Worm (Caenorhabditis elegans): ENCODE results near the gene C34D1.4.

The C34D1.4 gene

ce11 chrV:13258909-13259361, at the start of gene C34D1.4:
Gene C34D1.4 (minus strand): TSS chrV:13259311.
- TF ChIP-seq blmp-1 (tag; optimal IDR thresholded peaks at IDR 0.05; ENCODE audit: insufficient read depth) (peak; percentile 69), nhr-77 (tag; optimal IDR thresholded peaks at IDR 0.05) (no peak), nhr-25 (tag; optimal IDR thresholded peaks at IDR 0.05) (peak; percentile 23), nhr-11 (tag; optimal IDR thresholded peaks at IDR 0.05) (no peak)

ce11 chrV:13308616-13309015, 49.5 kb upstream of the C34D1.4 start, which contains the start of gene C50B6.1:
Gene C50B6.1 (plus strand): TSS chrV:13308916.
- TF ChIP-seq lin-13 (GFP tag; optimal IDR thresholded peaks at IDR 0.05), result no peak

- no peak for TF ChIP-seq lin-11 (tag; optimal IDR thresholded peaks at IDR 0.05)
- TF ChIP-seq gmeb-1 (tag; optimal IDR thresholded peaks at IDR 0.05), result peak; percentile 12
- no peak for TF ChIP-seq mbf-1 (tag; optimal IDR thresholded peaks at IDR 0.05)
- peak; percentile 25 for TF ChIP-seq crh-2 (tag; optimal IDR thresholded peaks at IDR 0.05)
- TF ChIP-seq fos-1 (tag; optimal IDR thresholded peaks at IDR 0.05), result peak; percentile 81
These were observed 45.6 kb upstream of the C34D1.4 start, which contains the start of gene C26E1.2 for ce11 chrV:13304663-13305188. Gene C26E1.2 (plus strand): TSS chrV:13305138.

- TF ChIP-seq nhr-21 (tag; optimal IDR thresholded peaks at IDR 0.05) (no peak), sma-9 (GFP tag; optimal IDR thresholded peaks at IDR 0.05) (peak; percentile 25), sma-9 (tag; optimal IDR thresholded peaks at IDR 0.05) (no peak), F13H6.1 (tag; optimal IDR thresholded peaks at IDR 0.05) (no peak), fos-1 (tag; optimal IDR thresholded peaks at IDR 0.05) (peak; percentile 12)
These were observed 42.3 kb upstream of the C34D1.4 start, which contains the start of gene ceh-79 for ce11 chrV:13301443-13301842. Gene ceh-79 (plus strand): TSS chrV:13301833.

ce11 chrV:13300492-13300891, 41.4 kb upstream of the C34D1.4 start:
- TF ChIP-seq alr-1 (tag; optimal IDR thresholded peaks at IDR 0.05), result no peak
- TF ChIP-seq nhr-129 (tag; optimal IDR thresholded peaks at IDR 0.05), result peak; percentile 10

- TF ChIP-seq unc-39 (tag; optimal IDR thresholded peaks at IDR 0.05) (no peak), gmeb-1 (tag; optimal IDR thresholded peaks at IDR 0.05) (no peak), sem-4 (tag; optimal IDR thresholded peaks at IDR 0.05) (no peak), Y55F3AM.14 (GFP tag; optimal IDR thresholded peaks at IDR 0.05) (no peak), mbf-1 (tag; optimal IDR thresholded peaks at IDR 0.05) (no peak), mdl-1 (tag; optimal IDR thresholded peaks at IDR 0.05) (no peak), nhr-129 (tag; optimal IDR thresholded peaks at IDR 0.05) (no peak), unc-55 (GFP tag; optimal IDR thresholded peaks at IDR 0.05) (no peak)
These were observed 40.3 kb upstream of the C34D1.4 start for ce11 chrV:13299398-13299797.

ce11 chrV:13298706-13299105, 39.6 kb upstream of the C34D1.4 start:
- TF ChIP-seq nhr-129 (tag; optimal IDR thresholded peaks at IDR 0.05) (peak; percentile 56), mbf-1 (tag; optimal IDR thresholded peaks at IDR 0.05) (no peak), sem-4 (tag; optimal IDR thresholded peaks at IDR 0.05) (no peak)

- TF ChIP-seq ztf-4 (tag; optimal IDR thresholded peaks at IDR 0.05) (no peak), unc-39 (tag; optimal IDR thresholded peaks at IDR 0.05) (no peak), nhr-12 (tag; optimal IDR thresholded peaks at IDR 0.05) (no peak), sma-3 (GFP tag; optimal IDR thresholded peaks at IDR 0.05) (no peak), C34F6.9 (tag; optimal IDR thresholded peaks at IDR 0.05) (no peak), nhr-23 (tag; optimal IDR thresholded peaks at IDR 0.05) (no peak), nhr-237 (tag; optimal IDR thresholded peaks at IDR 0.05) (no peak), nhr-11 (tag; optimal IDR thresholded peaks at IDR 0.05) (no peak), dmd-4 (tag; optimal IDR thresholded peaks at IDR 0.05) (no peak), nhr-6 (tag; optimal IDR thresholded peaks at IDR 0.05) (no peak), mbf-1 (tag; optimal IDR thresholded peaks at IDR 0.05) (no peak), elt-1 (tag; optimal IDR thresholded peaks at IDR 0.05) (no peak), ceh-16 (tag; optimal IDR thresholded peaks at IDR 0.05) (no peak), ZK546.5 (tag; optimal IDR thresholded peaks at IDR 0.05) (no peak), lin-13 (GFP tag; optimal IDR thresholded peaks at IDR 0.05) (no peak), ztf-11 (tag; optimal IDR thresholded peaks at IDR 0.05) (no peak)
These were observed 38.1 kb upstream of the C34D1.4 start, which contains the start of gene C26E1.1 for ce11 chrV:13297220-13297619. Gene C26E1.1 (plus strand): TSS chrV:13297520.

All from whole organism, L2 larva.